Worm (Caenorhabditis elegans) whole organism, L1 larva: ENCODE results near the gene Y38C1AA.7.

Experiments
- dpl-1 ChIP-seq, 3 experiments: fragments of 150-350 bp in 2 of 3; sonication (generic microtip) in 1 of 3; optimal IDR thresholded peaks; 2 replicates each; lab custom pipeline; 2014 to 2017; ENCODE audit warnings: missing biosample characterization in 3 of 3, missing genetic modification characterization in 3 of 3, missing genetic modification reagents in 3 of 3
- lin-13 ChIP-seq: fragments of 150-350 bp; optimal IDR thresholded peaks from 2 replicates; lab custom pipeline; 2014; ENCODE audit warnings: missing biosample characterization, missing genetic modification reagents, missing genetic modification characterization
- snpc-4 ChIP-seq: fragments of 150-350 bp; optimal IDR thresholded peaks from 2 replicates; lab custom pipeline; 2014; ENCODE audit warnings: missing biosample characterization, missing genetic modification characterization
- sox-4 ChIP-seq: sonication (generic microtip); optimal IDR thresholded peaks from 2 replicates; lab custom pipeline; 2016; ENCODE audit warnings: missing genetic modification characterization, missing compliant biosample characterization
- zip-4 ChIP-seq: fragments of 200-800 bp; sonication (Bioruptor generic); optimal IDR thresholded peaks from 2 replicates; lab custom pipeline; 2018; ENCODE audit warnings: mild to moderate bottlenecking, missing genetic modification characterization, moderate library complexity, missing compliant biosample characterization

DNA sequence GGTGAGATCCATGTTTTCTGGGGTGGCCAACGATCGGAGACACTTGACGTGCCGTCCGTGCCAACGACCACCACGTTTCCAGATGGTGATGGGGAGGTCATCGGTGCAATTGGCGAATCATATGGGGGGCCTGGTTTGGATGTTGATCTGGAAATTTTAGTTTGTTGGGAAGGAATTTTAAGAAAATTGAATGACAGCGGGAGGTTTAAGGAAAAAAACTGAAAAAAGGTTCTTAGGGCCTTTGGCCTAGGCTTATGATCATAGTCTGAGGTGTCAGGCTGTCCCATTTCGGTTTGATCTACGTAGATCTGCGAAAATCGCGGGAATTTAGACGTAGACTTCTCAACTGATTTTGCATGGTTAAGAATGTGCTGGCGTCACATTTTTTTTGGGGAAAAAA is 10.9 kb upstream of the Y38C1AA.7 start, which contains the start of gene col-99:
- TF ChIP-seq zip-4 (GFP tag; lab: Kevin White, UChicago) = no peak
- TF ChIP-seq snpc-4 = no peak
- TF ChIP-seq sox-4 (tag; lab: Kevin White, UChicago) = no peak
- TF ChIP-seq lin-13 (GFP tag; lab: Kevin White, UChicago) = no peak
- TF ChIP-seq dpl-1 (GFP tag; optimal IDR thresholded peaks at IDR 0.05; lab: Kevin White, UChicago) = no peak
